Worm (Caenorhabditis elegans) whole organism, L4/young adult: ENCODE measurements around the gene ifc-2.

ENCODE experiments used
- dao-5 ChIP-seq: sonication (generic microtip); optimal IDR thresholded peaks from 2 replicates; lab custom pipeline; 2016; ENCODE audit warnings: missing genotype, missing genetic modification characterization, moderate library complexity, missing compliant biosample characterization
- him-1 ChIP-seq: sonication (generic microtip); optimal IDR thresholded peaks from 2 replicates; lab custom pipeline; 2016; ENCODE audit warnings: missing genotype, missing genetic modification reagents, missing genetic modification characterization, missing compliant biosample characterization

- TF ChIP-seq dao-5 (tag; lab: Kevin White, UChicago), result no peak
- TF ChIP-seq him-1 (tag; lab: Kevin White, UChicago), result no peak
Observed at ce11 chrX:621688-622087, 33.0 kb downstream of the ifc-2 start.
